Fruit fly (Drosophila melanogaster) whole organism, embryonic: ENCODE measurements around the gene CG4770.

Experiments used
- B-H1 ChIP-seq: fragments of 200-800 bp; sonication (Bioruptor generic); IDR thresholded peaks from 3 replicates; pipeline ENCODE4 v1.3.6; 2022; ENCODE audit warnings: missing biosample characterization, missing genetic modification characterization
- BEAF-32 ChIP-seq: fragments of 200-800 bp; sonication (Bioruptor generic); optimal IDR thresholded peaks from 3 replicates; lab custom pipeline; 2017; ENCODE audit warnings: missing biosample characterization, missing genetic modification characterization, mild to moderate bottlenecking, moderate library complexity, missing genetic modification reagents
- CG10267 ChIP-seq: fragments of 200-800 bp; sonication (Bioruptor generic); optimal IDR thresholded peaks from 2 replicates; lab custom pipeline; 2018; ENCODE audit warnings: missing biosample characterization, mild to moderate bottlenecking, missing genetic modification characterization, moderate library complexity
- CG11696 ChIP-seq: fragments of 200-800 bp; sonication (Bioruptor generic); IDR thresholded peaks from 2 replicates; pipeline ENCODE4 v1.3.6; 2022; ENCODE audit warnings: missing biosample characterization, missing genetic modification characterization
- CG17912 ChIP-seq: fragments of 200-800 bp; sonication (Bioruptor generic); optimal IDR thresholded peaks from 2 replicates; lab custom pipeline; 2018; ENCODE audit warnings: missing biosample characterization, mild to moderate bottlenecking, missing genetic modification characterization
- CG18011 ChIP-seq: fragments of 200-800 bp; sonication (Bioruptor generic); optimal IDR thresholded peaks from 2 replicates; lab custom pipeline; 2017; ENCODE audit warnings: missing biosample characterization, missing genetic modification characterization, mild to moderate bottlenecking, moderate library complexity, missing genotype
- CG18476 ChIP-seq: fragments of 200-800 bp; sonication (Bioruptor generic); optimal IDR thresholded peaks from 2 replicates; lab custom pipeline; 2016; ENCODE audit warnings: missing biosample characterization, mild to moderate bottlenecking, missing genetic modification characterization
- CG2199 ChIP-seq: fragments of 200-800 bp; sonication (Bioruptor generic); IDR thresholded peaks from 3 replicates; pipeline ENCODE4 v1.3.6; 2022; ENCODE audit warnings: missing biosample characterization, missing genetic modification characterization
- CG2712 ChIP-seq: fragments of 200-800 bp; optimal IDR thresholded peaks from 3 replicates; lab custom pipeline; 2019; ENCODE audit warnings: missing biosample characterization, mild to moderate bottlenecking, missing genetic modification characterization, moderate library complexity
- CG33557 ChIP-seq: fragments of 200-800 bp; sonication (Bioruptor generic); optimal IDR thresholded peaks from 2 replicates; lab custom pipeline; 2019; ENCODE audit warnings: missing biosample characterization, mild to moderate bottlenecking, missing genetic modification characterization, moderate library complexity
- CG3407 ChIP-seq: fragments of 200-800 bp; sonication (Bioruptor generic); optimal IDR thresholded peaks from 2 replicates; lab custom pipeline; 2018; ENCODE audit warnings: missing biosample characterization, mild to moderate bottlenecking, missing genetic modification characterization
- CG8388 ChIP-seq: fragments of 200-800 bp; sonication (Bioruptor generic); optimal IDR thresholded peaks from 2 replicates; lab custom pipeline; 2019; ENCODE audit warnings: missing biosample characterization, mild to moderate bottlenecking, missing genetic modification characterization, moderate library complexity
- CG9797 ChIP-seq: fragments of 200-800 bp; sonication (Bioruptor generic); optimal IDR thresholded peaks from 3 replicates; lab custom pipeline; 2018; ENCODE audit warnings: missing biosample characterization, mild to moderate bottlenecking, missing genetic modification characterization
- CrebB ChIP-seq: fragments of 200-800 bp; sonication (Bioruptor generic); optimal IDR thresholded peaks from 3 replicates; lab custom pipeline; 2018; ENCODE audit warnings: missing biosample characterization, mild to moderate bottlenecking, missing genetic modification characterization
- Dll ChIP-seq: fragments of 200-800 bp; sonication (Bioruptor generic); IDR thresholded peaks from 4 replicates; pipeline ENCODE4 v1.3.6; 2022; ENCODE audit warnings: missing biosample characterization, missing genetic modification characterization; ENCODE audit not compliant: partially characterized antibody
- HLH4C ChIP-seq: fragments of 200-800 bp; sonication (Bioruptor generic); IDR thresholded peaks from 3 replicates; pipeline ENCODE4 v1.3.6; 2022; ENCODE audit warnings: missing biosample characterization, missing genetic modification characterization; ENCODE audit not compliant: partially characterized antibody
- HLHmδ ChIP-seq: fragments of 200-800 bp; sonication (Bioruptor generic); optimal IDR thresholded peaks from 2 replicates; lab custom pipeline; 2018; ENCODE audit warnings: missing biosample characterization, mild to moderate bottlenecking, missing genetic modification characterization, moderate library complexity
- HmgD ChIP-seq: fragments of 200-800 bp; sonication (Bioruptor generic); optimal IDR thresholded peaks from 3 replicates; lab custom pipeline; 2016; ENCODE audit warnings: missing biosample characterization, missing genetic modification characterization
- Hr39 ChIP-seq: fragments of >200 bp; optimal IDR thresholded peaks from 2 replicates; lab custom pipeline; 2017
- MBD-R2 ChIP-seq: fragments of 200-800 bp; sonication (Bioruptor generic); IDR thresholded peaks from 2 replicates; pipeline ENCODE4 v1.3.6; 2022; ENCODE audit warnings: missing biosample characterization, missing genetic modification characterization
- Meics ChIP-seq: fragments of 200-800 bp; sonication (Bioruptor generic); optimal IDR thresholded peaks from 2 replicates; lab custom pipeline; 2017; ENCODE audit warnings: missing biosample characterization, mild to moderate bottlenecking, missing genetic modification characterization
- Nf-YA ChIP-seq: fragments of 200-800 bp; sonication (Bioruptor generic); IDR thresholded peaks from 2 replicates; pipeline ENCODE4 v1.3.6; 2022; ENCODE audit warnings: missing biosample characterization, missing genetic modification characterization
- Oli ChIP-seq: fragments of 200-800 bp; sonication (Bioruptor generic); optimal IDR thresholded peaks from 2 replicates; lab custom pipeline; 2018; ENCODE audit warnings: missing biosample characterization, mild to moderate bottlenecking, missing genetic modification characterization, moderate library complexity
- Opbp ChIP-seq: fragments of 200-800 bp; sonication (Bioruptor generic); IDR thresholded peaks from 3 replicates; pipeline ENCODE4 v1.3.6; 2022; ENCODE audit warnings: missing biosample characterization, missing genetic modification characterization; ENCODE audit not compliant: partially characterized antibody
- Ravus ChIP-seq: fragments of 200-800 bp; sonication (Bioruptor generic); IDR thresholded peaks from 2 replicates; pipeline ENCODE4 v1.3.6; 2022; ENCODE audit warnings: missing biosample characterization, missing genetic modification characterization
- Rx ChIP-seq: fragments of 200-800 bp; sonication (Bioruptor generic); IDR thresholded peaks from 2 replicates; pipeline ENCODE4 v1.3.6; 2022; ENCODE audit warnings: missing biosample characterization, missing genetic modification characterization
- Side ChIP-seq: fragments of 200-800 bp; sonication (Bioruptor generic); optimal IDR thresholded peaks from 2 replicates; lab custom pipeline; 2016; ENCODE audit warnings: missing biosample characterization, missing genetic modification characterization
- az2 ChIP-seq: fragments of 200-800 bp; sonication (Bioruptor generic); optimal IDR thresholded peaks from 3 replicates; lab custom pipeline; 2016; ENCODE audit warnings: missing biosample characterization, missing genetic modification characterization
- bigmax ChIP-seq: fragments of 200-800 bp; sonication (Bioruptor generic); optimal IDR thresholded peaks from 2 replicates; lab custom pipeline; 2018; ENCODE audit warnings: missing biosample characterization, mild to moderate bottlenecking, missing genetic modification characterization
- cad ChIP-seq: fragments of >200 bp; optimal IDR thresholded peaks from 2 replicates; lab custom pipeline; 2017; ENCODE audit warnings: missing biosample characterization, missing genetic modification characterization
- crol ChIP-seq: fragments of 200-800 bp; sonication (Bioruptor generic); IDR thresholded peaks from 2 replicates; pipeline ENCODE4 v1.3.6; 2022; ENCODE audit warnings: missing biosample characterization, missing genetic modification characterization
- dysf ChIP-seq: fragments of 200-800 bp; sonication (Bioruptor generic); IDR thresholded peaks from 3 replicates; pipeline ENCODE4 v1.3.6; 2022; ENCODE audit warnings: missing biosample characterization, missing genetic modification characterization
- ewg ChIP-seq: fragments of 200-800 bp; sonication (Bioruptor generic); optimal IDR thresholded peaks from 3 replicates; lab custom pipeline; 2017; ENCODE audit warnings: mild to moderate bottlenecking, missing biosample characterization, missing genetic modification reagents, missing genetic modification characterization
- gcm ChIP-seq: fragments of 200-800 bp; sonication (Bioruptor generic); optimal IDR thresholded peaks from 2 replicates; lab custom pipeline; 2019; ENCODE audit warnings: missing biosample characterization, mild to moderate bottlenecking, missing genetic modification characterization, moderate library complexity
- grau ChIP-seq: fragments of 200-800 bp; optimal IDR thresholded peaks from 3 replicates; lab custom pipeline; 2019; ENCODE audit warnings: missing biosample characterization, mild to moderate bottlenecking, missing genetic modification characterization, moderate library complexity
- gro ChIP-seq: fragments of 200-800 bp; sonication (Bioruptor generic); optimal IDR thresholded peaks from 2 replicates; lab custom pipeline; 2016; ENCODE audit warnings: missing biosample characterization, missing genetic modification characterization
- kay ChIP-seq: fragments of 200-800 bp; sonication (Bioruptor generic); optimal IDR thresholded peaks from 2 replicates; lab custom pipeline; 2016; ENCODE audit warnings: missing biosample characterization, missing genetic modification characterization
- ken ChIP-seq: fragments of 200-800 bp; sonication (Bioruptor generic); IDR thresholded peaks from 3 replicates; pipeline ENCODE4 v1.3.6; 2022; ENCODE audit warnings: missing biosample characterization, missing genetic modification characterization
- lola ChIP-seq, 3 experiments: fragments of >200 bp in 2 of 3; fragments of 200-800 bp in 1 of 3; sonication (Bioruptor generic) in 1 of 3; optimal IDR thresholded peaks; 2 replicates each; lab custom pipeline; 2017 to 2019; ENCODE audit warnings: missing biosample characterization in 3 of 3, missing genetic modification characterization in 3 of 3, mild to moderate bottlenecking in 1 of 3, moderate library complexity in 1 of 3
- prd ChIP-seq, 3 experiments: fragments of >200 bp in 2 of 3; fragments of 200-800 bp in 1 of 3; sonication (Bioruptor generic) in 1 of 3; optimal IDR thresholded peaks in 2 of 3; IDR thresholded peaks in 1 of 3; 2 replicates in 2 of 3; 3 replicates in 1 of 3; pipeline versions ENCODE4 v1.3.6 to Lab custom; 2017 to 2022; ENCODE audit warnings: missing biosample characterization in 1 of 3, missing genetic modification characterization in 1 of 3
- pzg ChIP-seq: fragments of 200-800 bp; sonication (Bioruptor generic); optimal IDR thresholded peaks from 3 replicates; lab custom pipeline; 2018; ENCODE audit warnings: missing biosample characterization, mild to moderate bottlenecking, missing genetic modification characterization, moderate library complexity
- sr ChIP-seq: fragments of 200-800 bp; sonication (Bioruptor generic); IDR thresholded peaks from 3 replicates; pipeline ENCODE4 v1.3.6; 2022; ENCODE audit warnings: missing biosample characterization, missing genetic modification characterization
- twi ChIP-seq: fragments of 200-800 bp; optimal IDR thresholded peaks from 2 replicates; lab custom pipeline; 2019; ENCODE audit warnings: missing biosample characterization, mild to moderate bottlenecking, missing genetic modification characterization, moderate library complexity
- wor ChIP-seq: fragments of 200-800 bp; sonication (Bioruptor generic); IDR thresholded peaks from 2 replicates; pipeline ENCODE4 v1.3.6; 2022; ENCODE audit warnings: missing biosample characterization, missing genetic modification characterization
- z ChIP-seq: fragments of 200-800 bp; sonication (Bioruptor generic); IDR thresholded peaks from 3 replicates; pipeline ENCODE4 v1.3.6; 2022; ENCODE audit warnings: missing biosample characterization, missing genetic modification characterization
- zen ChIP-seq: fragments of 200-800 bp; sonication (Bioruptor generic); optimal IDR thresholded peaks from 3 replicates; lab custom pipeline; 2018; ENCODE audit warnings: missing biosample characterization, mild to moderate bottlenecking, missing genetic modification characterization, moderate library complexity

The CG4770 gene

DNA sequence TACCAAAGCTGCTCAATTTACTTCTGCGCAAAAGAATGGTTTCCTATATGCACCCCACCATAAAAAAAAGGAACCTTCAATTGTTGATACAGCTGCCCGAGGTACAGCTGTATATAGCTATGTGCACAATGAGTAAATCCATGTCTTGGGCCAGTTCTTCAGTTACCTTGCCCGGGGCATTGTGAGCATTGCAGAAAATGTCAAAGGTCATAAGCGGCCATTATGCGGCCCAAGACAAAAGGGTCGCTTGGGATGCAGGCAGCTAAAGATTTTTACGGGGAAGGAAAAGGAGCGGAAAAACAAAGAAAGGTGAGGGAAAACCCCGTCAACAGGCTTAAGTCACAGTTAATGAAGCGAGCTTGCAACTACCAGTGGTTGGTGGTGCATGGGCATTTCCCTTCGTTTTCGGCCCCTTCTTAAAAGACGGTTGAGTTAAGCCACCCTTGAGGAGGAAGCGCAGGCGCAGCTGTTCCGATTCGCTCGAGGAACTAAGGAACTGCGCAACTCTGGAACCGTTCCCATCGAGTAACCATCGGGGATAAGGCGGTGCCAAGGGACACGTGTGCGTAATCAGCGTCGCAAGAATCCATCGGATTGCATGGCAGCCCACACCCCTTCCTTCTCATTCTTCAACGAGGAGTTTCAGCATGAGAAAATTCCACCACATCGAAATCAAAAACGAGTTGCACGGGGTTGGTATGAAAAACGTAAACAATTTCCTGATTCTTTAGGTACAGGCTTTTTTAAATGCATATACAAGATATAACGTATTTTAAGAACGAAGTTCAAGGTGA is 12.8 kb downstream of the CG4770 start (continued):
- TF ChIP-seq Dll (GFP tag; lab: Robert Waterston, UW) (no peak), CG11696 (GFP tag; lab: Robert Waterston, UW) (no peak), wor (no peak), ewg (GFP tag; lab: Kevin White, UChicago) (peak; percentile 35), CG2199 (GFP tag; lab: Robert Waterston, UW) (no peak), zen (tag; lab: Kevin White, UChicago) (peak; percentile 86), Nf-YA (GFP tag; lab: Robert Waterston, UW) (no peak), CG9797 (GFP tag; lab: Kevin White, UChicago) (no peak), ken (GFP tag; lab: Robert Waterston, UW) (no peak), CrebB (tag; lab: Kevin White, UChicago) (no peak), twi (peak; percentile 40), MBD-R2 (GFP tag; lab: Robert Waterston, UW) (no peak), B-H1 (GFP tag; lab: Robert Waterston, UW) (no peak), gcm (GFP tag; lab: Kevin White, UChicago) (no peak), Oli (tag; lab: Kevin White, UChicago) (no peak), az2 (GFP tag; lab: Kevin White, UChicago) (no peak), z (no peak), HmgD (no peak), cad (peak; percentile 59)

DNA sequence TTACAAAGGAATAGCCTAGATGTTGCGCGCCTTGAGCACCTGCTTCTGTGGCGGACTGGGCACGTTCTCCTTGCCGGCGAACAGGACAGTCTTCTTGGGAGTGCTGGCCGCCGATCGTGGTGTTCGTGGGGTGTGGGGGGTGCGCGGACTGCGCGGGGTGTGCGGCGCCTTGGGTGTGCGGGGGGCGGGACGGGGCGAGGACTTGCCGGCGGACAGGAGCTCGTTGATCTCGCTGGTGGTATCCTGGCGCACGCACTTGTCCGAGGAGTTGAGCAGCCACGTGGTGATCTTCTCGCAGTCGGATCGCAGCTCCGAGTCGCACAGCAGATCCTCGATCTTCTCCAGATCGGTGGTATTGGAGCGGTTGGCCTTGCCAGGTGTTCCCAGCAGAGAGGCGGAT is 13.9 kb downstream of the CG4770 start:
- TF ChIP-seq Meics (GFP tag; lab: Kevin White, UChicago) (no peak), Side (no peak), Rx (GFP tag; lab: Robert Waterston, UW) (no peak), CG3407 (no peak), CG2199 (GFP tag; lab: Robert Waterston, UW) (no peak), kay (no peak), bigmax (GFP tag; lab: Kevin White, UChicago) (no peak), HLH4C (GFP tag; lab: Robert Waterston, UW) (0 out of 3 replicates have a peak, but pooled peaks have one; percentile 27), CG8388 (no peak), sr (no peak), BEAF-32 (GFP tag; lab: Kevin White, UChicago) (no peak), CG18476 (GFP tag; lab: Kevin White, UChicago) (no peak), crol (peak; percentile 23; the same call in 1 of the 2 replicates), pzg (GFP tag; lab: Kevin White, UChicago) (no peak), Hr39 (lab: Kevin White, UChicago) (peak; percentile 39), gro (GFP tag; lab: Kevin White, UChicago) (no peak)

DNA sequence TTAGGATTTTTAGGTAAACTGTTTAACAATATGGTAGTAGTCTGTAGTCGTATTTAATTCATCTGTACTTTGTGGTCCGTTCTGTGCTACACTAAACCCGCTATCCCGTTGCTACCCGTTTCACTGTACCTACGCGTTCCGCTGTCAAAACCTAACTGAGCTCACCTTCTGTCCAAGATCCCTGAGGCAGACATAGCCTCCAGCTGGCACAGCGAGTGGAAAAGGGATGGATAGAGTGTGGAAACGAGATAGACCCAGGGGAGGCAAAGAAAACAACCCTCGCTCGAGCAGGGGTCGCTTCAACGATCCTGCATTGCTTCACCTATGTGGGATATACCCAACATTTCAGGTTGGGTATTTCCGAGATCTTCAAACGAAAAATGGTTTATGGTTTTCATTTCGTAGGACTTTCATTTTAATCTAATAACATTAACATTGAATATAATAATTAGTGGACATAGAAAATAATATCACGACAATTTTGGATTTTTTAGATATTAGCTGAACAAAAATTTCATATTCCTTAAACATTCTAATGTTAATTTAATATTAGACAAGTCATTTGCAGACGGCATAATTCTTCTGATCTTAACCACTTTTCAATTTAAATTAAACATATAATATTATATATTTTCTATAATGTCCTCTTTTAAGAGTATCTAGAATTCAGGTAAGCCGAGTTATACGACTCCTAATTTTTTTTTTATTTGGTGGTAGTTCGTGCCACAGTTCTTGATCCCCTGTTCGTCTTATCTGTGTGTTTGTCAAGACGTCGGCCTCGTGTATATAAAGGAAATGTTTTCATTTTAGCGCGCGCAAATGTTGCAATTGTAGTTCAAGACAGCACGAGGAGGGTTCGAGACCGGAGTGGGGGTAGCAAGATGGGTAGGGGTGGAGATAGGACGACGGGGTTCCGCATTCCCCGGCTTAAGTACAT is 16.8 kb downstream of the CG4770 start, which contains the start of gene mira:
Gene mira (minus strand): TSS at position 281 of the 937 bp plus-strand sequence.
- TF ChIP-seq prd (optimal IDR thresholded peaks at IDR 0.05; lab: Kevin White, UChicago) (no peak), prd (GFP tag; IDR thresholded peaks at IDR 0.05; lab: Robert Waterston, UW) (peak; percentile 22; the same call in 1 of the 3 replicates), CG10267 (peak; percentile 36), HLHmδ (peak; percentile 87), CG33557 (GFP tag; lab: Kevin White, UChicago) (peak; percentile 41), CG17912 (no peak), grau (tag; lab: Kevin White, UChicago) (peak; percentile 14), Opbp (GFP tag; lab: Robert Waterston, UW) (peak; percentile 12; the same call in 1 of the 3 replicates), dysf (GFP tag; lab: Robert Waterston, UW) (no peak), CG2712 (peak; percentile 44), lola (GFP tag; optimal IDR thresholded peaks at IDR 0.05; lab: Kevin White, UChicago) (peak in 1 of 3 experiments; percentile 78), CG18011 (no peak), Ravus (GFP tag; lab: Robert Waterston, UW) (no peak)
